Worm (Caenorhabditis elegans): ENCODE data around the gene srh-247.

Gene srh-247

ce11 chrV:2931252-2931651 lies 2.7 kb downstream of the srh-247 start, which contains the start of gene C31B8.1:
TSS of gene C31B8.1 (plus strand) at chrV:2931552.
- TF ChIP-seq nhr-120 (GFP tag; IDR thresholded peaks at IDR 0.05) (no peak), ztf-3 (GFP tag; optimal IDR thresholded peaks at IDR 0.05) (no peak), aptf-3 (GFP tag; IDR thresholded peaks at IDR 0.05) (no peak), hlh-12 (tag; optimal IDR thresholded peaks at IDR 0.05) (no peak), Y53F4B.3 (GFP tag; IDR thresholded peaks at IDR 0.05) (no peak)

- TF ChIP-seq ccch-3 (GFP tag; optimal IDR thresholded peaks at IDR 0.05) (no peak), madf-10 (tag; optimal IDR thresholded peaks at IDR 0.05) (no peak), zfh-2 (GFP tag; conservative IDR thresholded peaks at IDR 0.05) (no peak), ceh-91 (GFP tag; IDR thresholded peaks at IDR 0.05) (no peak), unc-62 (GFP tag; optimal IDR thresholded peaks at IDR 0.05) (no peak), pbrm-1 (GFP tag; IDR thresholded peaks at IDR 0.05) (no peak), F37B4.10 (GFP tag; IDR thresholded peaks at IDR 0.05) (no peak), rcor-1 (GFP tag; IDR thresholded peaks at IDR 0.05) (no peak), hmg-20 (GFP tag; IDR thresholded peaks at IDR 0.05) (no peak), F55B11.4 (tag; optimal IDR thresholded peaks at IDR 0.05; ENCODE audit: borderline replicate concordance, insufficient read depth) (no peak), T26A5.8 (tag; optimal IDR thresholded peaks at IDR 0.05) (no peak), let-526 (GFP tag; IDR thresholded peaks at IDR 0.05) (no peak), hlh-12 (tag; optimal IDR thresholded peaks at IDR 0.05) (no peak), snpc-1.1 (tag; optimal IDR thresholded peaks at IDR 0.05; ENCODE audit: insufficient read depth) (no peak), let-607 (tag; optimal IDR thresholded peaks at IDR 0.05) (no peak), lir-1 (GFP tag; conservative IDR thresholded peaks at IDR 0.05) (no peak), hmg-1.2 (GFP tag; IDR thresholded peaks at IDR 0.05) (no peak)
These were observed 4.2 kb downstream of the srh-247 start, which contains the start of gene C31B8.16 for ce11 chrV:2929753-2930152. TSS of gene C31B8.16 (plus strand) at chrV:2930053.

- TF ChIP-seq B0261.1 (tag; optimal IDR thresholded peaks at IDR 0.05) = no peak
- TF ChIP-seq him-1 (tag; optimal IDR thresholded peaks at IDR 0.05) = no peak
- no peak for TF ChIP-seq ztf-22 (GFP tag; optimal IDR thresholded peaks at IDR 0.05)
- TF ChIP-seq unc-130 (GFP tag; optimal IDR thresholded peaks at IDR 0.05) = no peak
- TF ChIP-seq ceh-91 (GFP tag; IDR thresholded peaks at IDR 0.05) = no peak
- TF ChIP-seq ztf-26 (tag; optimal IDR thresholded peaks at IDR 0.05) = no peak
- no peak for TF ChIP-seq F23B12.7 (tag; optimal IDR thresholded peaks at IDR 0.05; ENCODE audit: insufficient read depth)
- TF ChIP-seq ceh-27 (GFP tag; optimal IDR thresholded peaks at IDR 0.05) = no peak
- TF ChIP-seq lag-1 (GFP tag; IDR thresholded peaks at IDR 0.05) = no peak
- TF ChIP-seq atf-7 (tag; optimal IDR thresholded peaks at IDR 0.05) = no peak
- TF ChIP-seq snpc-1.1 (tag; optimal IDR thresholded peaks at IDR 0.05; ENCODE audit: insufficient read depth) = no peak
- no peak for TF ChIP-seq lin-54 (GFP tag; optimal IDR thresholded peaks at IDR 0.05)
- no peak for TF ChIP-seq B0336.3 (GFP tag; IDR thresholded peaks at IDR 0.05)
- TF ChIP-seq Y95B8A.8 (GFP tag; IDR thresholded peaks at IDR 0.05) = no peak
- TF ChIP-seq efl-1 (GFP tag; optimal IDR thresholded peaks at IDR 0.05) = no peak
These were observed 6.4 kb downstream of the srh-247 start, which contains the start of gene C31B8.12 for ce11 chrV:2927553-2927952. TSS of gene C31B8.12 (minus strand) at chrV:2927653.

ce11 chrV:2922594-2922993 lies 11.4 kb downstream of the srh-247 start, which contains the start of gene srh-38:
TSS of gene srh-38 (minus strand) at chrV:2922694.
- no peak for TF ChIP-seq ceh-100 (GFP tag; IDR thresholded peaks at IDR 0.05)
- no peak for TF ChIP-seq bed-1 (GFP tag; IDR thresholded peaks at IDR 0.05)
- TF ChIP-seq nhr-27 (tag; optimal IDR thresholded peaks at IDR 0.05) = no peak
- no peak for TF ChIP-seq zim-3 (tag; optimal IDR thresholded peaks at IDR 0.05)
- no peak for TF ChIP-seq sea-2 (GFP tag; IDR thresholded peaks at IDR 0.05)
- TF ChIP-seq egl-18 (GFP tag; IDR thresholded peaks at IDR 0.05) = no peak
- no peak for TF ChIP-seq ztf-18 (tag; optimal IDR thresholded peaks at IDR 0.05)
- TF ChIP-seq let-607 (tag; optimal IDR thresholded peaks at IDR 0.05) = no peak
- no peak for TF ChIP-seq attf-3 (GFP tag; conservative IDR thresholded peaks at IDR 0.05)
- no peak for TF ChIP-seq hlh-12 (tag; optimal IDR thresholded peaks at IDR 0.05)
- TF ChIP-seq madf-8 (GFP tag; conservative IDR thresholded peaks at IDR 0.05) = no peak
- no peak for TF ChIP-seq snpc-1.3 (tag; optimal IDR thresholded peaks at IDR 0.05; ENCODE audit: insufficient read depth)
- TF ChIP-seq mel-28 (tag; optimal IDR thresholded peaks at IDR 0.05; ENCODE audit: borderline replicate concordance) = no peak
- TF ChIP-seq ztf-28 (GFP tag; IDR thresholded peaks at IDR 0.05) = no peak
